Fruit fly (Drosophila melanogaster) whole organism, embryonic: Measurements from ENCODE around the gene Hr78.

ENCODE experiments used
- Atf6 ChIP-seq: fragments of 200-800 bp; sonication (Bioruptor generic); IDR thresholded peaks from 2 replicates; pipeline ENCODE4 v1.3.6; 2022; ENCODE audit warnings: missing biosample characterization, missing genetic modification characterization
- Bdp1 ChIP-seq: fragments of 200-800 bp; sonication (Bioruptor generic); optimal IDR thresholded peaks from 3 replicates; lab custom pipeline; 2016; ENCODE audit warnings: missing biosample characterization, missing genetic modification characterization
- Bgb ChIP-seq: fragments of 200-800 bp; sonication (Bioruptor generic); IDR thresholded peaks from 2 replicates; pipeline ENCODE4 v1.3.6; 2022; ENCODE audit warnings: missing biosample characterization, missing genetic modification characterization; ENCODE audit not compliant: partially characterized antibody
- CG10321 ChIP-seq: fragments of 200-800 bp; sonication (Bioruptor generic); IDR thresholded peaks from 2 replicates; pipeline ENCODE4 v1.3.6; 2022; ENCODE audit warnings: missing biosample characterization, missing genetic modification characterization
- CG12219 ChIP-seq: fragments of 200-800 bp; sonication (Bioruptor generic); optimal IDR thresholded peaks from 3 replicates; lab custom pipeline; 2018; ENCODE audit warnings: missing biosample characterization, mild to moderate bottlenecking, missing genetic modification characterization
- CG13424 ChIP-seq: fragments of 200-800 bp; sonication (Bioruptor generic); optimal IDR thresholded peaks from 2 replicates; lab custom pipeline; 2019; ENCODE audit warnings: missing biosample characterization, mild to moderate bottlenecking, missing genetic modification characterization, moderate library complexity
- CG17912 ChIP-seq: fragments of 200-800 bp; sonication (Bioruptor generic); optimal IDR thresholded peaks from 2 replicates; lab custom pipeline; 2018; ENCODE audit warnings: missing biosample characterization, mild to moderate bottlenecking, missing genetic modification characterization
- CG18262 ChIP-seq: fragments of 200-800 bp; optimal IDR thresholded peaks from 3 replicates; lab custom pipeline; 2019; ENCODE audit warnings: missing biosample characterization, mild to moderate bottlenecking, missing genetic modification characterization, moderate library complexity
- CG34224 ChIP-seq: fragments of 200-800 bp; sonication (Bioruptor generic); IDR thresholded peaks from 3 replicates; pipeline ENCODE4 v1.3.6; 2022; ENCODE audit warnings: missing biosample characterization, missing genetic modification characterization; ENCODE audit not compliant: partially characterized antibody
- CG34422 ChIP-seq: fragments of 200-800 bp; sonication (Bioruptor generic); IDR thresholded peaks from 3 replicates; pipeline ENCODE4 v1.3.6; 2022; ENCODE audit warnings: missing biosample characterization, missing genetic modification characterization
- CG3847 ChIP-seq: fragments of 200-800 bp; sonication (Bioruptor generic); IDR thresholded peaks from 2 replicates; pipeline ENCODE4 v1.3.6; 2022; ENCODE audit warnings: missing biosample characterization, missing genetic modification characterization
- CG3995 ChIP-seq: fragments of 200-800 bp; sonication (Bioruptor generic); optimal IDR thresholded peaks from 3 replicates; lab custom pipeline; 2016; ENCODE audit warnings: missing biosample characterization, missing genetic modification characterization
- CG42726 ChIP-seq: fragments of 200-800 bp; sonication (Bioruptor generic); IDR thresholded peaks from 2 replicates; pipeline ENCODE4 v1.3.6; 2022; ENCODE audit warnings: missing biosample characterization, missing genetic modification characterization; ENCODE audit not compliant: partially characterized antibody
- CG5180 ChIP-seq: fragments of 200-800 bp; sonication (Bioruptor generic); optimal IDR thresholded peaks from 3 replicates; lab custom pipeline; 2017; ENCODE audit warnings: missing biosample characterization, missing genetic modification characterization, mild to moderate bottlenecking, moderate library complexity, missing genetic modification reagents
- CG6272 ChIP-seq: fragments of 200-800 bp; sonication (Bioruptor generic); IDR thresholded peaks from 2 replicates; pipeline ENCODE4 v1.3.6; 2022; ENCODE audit warnings: missing biosample characterization, missing genetic modification characterization
- CG6854 ChIP-seq: fragments of 200-800 bp; sonication (Bioruptor generic); optimal IDR thresholded peaks from 3 replicates; lab custom pipeline; 2017; ENCODE audit warnings: missing biosample characterization, mild to moderate bottlenecking, missing genetic modification characterization
- CG7839 ChIP-seq: fragments of 200-800 bp; sonication (Bioruptor generic); optimal IDR thresholded peaks from 3 replicates; lab custom pipeline; 2018; ENCODE audit warnings: missing biosample characterization, mild to moderate bottlenecking, missing genetic modification characterization, moderate library complexity
- CG8281 ChIP-seq: fragments of 200-800 bp; sonication (Bioruptor generic); optimal IDR thresholded peaks from 2 replicates; lab custom pipeline; 2018; ENCODE audit warnings: missing biosample characterization, mild to moderate bottlenecking, missing genetic modification characterization, moderate library complexity
- CG8359 ChIP-seq: fragments of 200-800 bp; sonication (Bioruptor generic); optimal IDR thresholded peaks from 2 replicates; lab custom pipeline; 2017; ENCODE audit warnings: missing biosample characterization, mild to moderate bottlenecking, missing genetic modification characterization, borderline replicate concordance
- CG8924 ChIP-seq: fragments of 200-800 bp; optimal IDR thresholded peaks from 3 replicates; lab custom pipeline; 2019; ENCODE audit warnings: missing biosample characterization, mild to moderate bottlenecking, missing genetic modification characterization, moderate library complexity
- CG9797 ChIP-seq: fragments of 200-800 bp; sonication (Bioruptor generic); optimal IDR thresholded peaks from 3 replicates; lab custom pipeline; 2018; ENCODE audit warnings: missing biosample characterization, mild to moderate bottlenecking, missing genetic modification characterization
- CG9817 ChIP-seq: fragments of 200-800 bp; sonication (Bioruptor generic); optimal IDR thresholded peaks from 2 replicates; lab custom pipeline; 2018; ENCODE audit warnings: missing biosample characterization, mild to moderate bottlenecking, missing genetic modification characterization, moderate library complexity
- CG9876 ChIP-seq: fragments of 200-800 bp; sonication (Bioruptor generic); optimal IDR thresholded peaks from 2 replicates; lab custom pipeline; 2016; ENCODE audit warnings: missing biosample characterization, missing genetic modification characterization
- Dip3 ChIP-seq: fragments of 200-800 bp; sonication (Bioruptor generic); optimal IDR thresholded peaks from 3 replicates; lab custom pipeline; 2016; ENCODE audit warnings: missing biosample characterization, missing genetic modification characterization
- Fer1 ChIP-seq: fragments of 200-800 bp; sonication (Bioruptor generic); optimal IDR thresholded peaks from 2 replicates; lab custom pipeline; 2017; ENCODE audit warnings: missing biosample characterization, mild to moderate bottlenecking, missing genetic modification characterization
- H15 ChIP-seq: fragments of 200-800 bp; sonication (Bioruptor generic); IDR thresholded peaks from 3 replicates; pipeline ENCODE4 v1.3.6; 2022; ENCODE audit warnings: missing biosample characterization, missing genetic modification characterization
- HLHmδ ChIP-seq: fragments of 200-800 bp; sonication (Bioruptor generic); optimal IDR thresholded peaks from 2 replicates; lab custom pipeline; 2018; ENCODE audit warnings: missing biosample characterization, mild to moderate bottlenecking, missing genetic modification characterization, moderate library complexity
- Hmx ChIP-seq: fragments of 200-800 bp; sonication (Bioruptor generic); optimal IDR thresholded peaks from 2 replicates; lab custom pipeline; 2016; ENCODE audit warnings: missing biosample characterization, missing genetic modification characterization
- Sox102F ChIP-seq: fragments of 200-800 bp; sonication (Bioruptor generic); optimal IDR thresholded peaks from 2 replicates; lab custom pipeline; 2018; ENCODE audit warnings: missing biosample characterization, mild to moderate bottlenecking, missing genetic modification characterization, moderate library complexity
- Ssrp ChIP-seq: fragments of 200-800 bp; sonication (Bioruptor generic); optimal IDR thresholded peaks from 2 replicates; lab custom pipeline; 2018; ENCODE audit warnings: missing biosample characterization, mild to moderate bottlenecking, missing genetic modification characterization, moderate library complexity
- Tbp ChIP-seq: fragments of >200 bp; optimal IDR thresholded peaks from 2 replicates; lab custom pipeline; 2018; ENCODE audit warnings: missing biosample characterization, missing genetic modification characterization
- ab ChIP-seq: fragments of 200-800 bp; sonication (Bioruptor generic); optimal IDR thresholded peaks from 2 replicates; lab custom pipeline; 2016; ENCODE audit warnings: missing biosample characterization, missing genetic modification characterization
- bowl ChIP-seq: fragments of 200-800 bp; sonication (Bioruptor generic); IDR thresholded peaks from 2 replicates; pipeline ENCODE4 v1.3.6; 2022; ENCODE audit warnings: missing biosample characterization, missing genetic modification characterization
- cato ChIP-seq: fragments of 200-800 bp; sonication (Bioruptor generic); optimal IDR thresholded peaks from 2 replicates; lab custom pipeline; 2016; ENCODE audit warnings: missing biosample characterization, missing genetic modification characterization, borderline replicate concordance
- crol ChIP-seq: fragments of 200-800 bp; sonication (Bioruptor generic); IDR thresholded peaks from 2 replicates; pipeline ENCODE4 v1.3.6; 2022; ENCODE audit warnings: missing biosample characterization, missing genetic modification characterization
- eve ChIP-seq, 2 experiments: fragments of >200 bp; optimal IDR thresholded peaks; 2 replicates each; lab custom pipeline; 2017; ENCODE audit warnings: missing biosample characterization in 2 of 2, missing genetic modification characterization in 2 of 2
- fd3F ChIP-seq: fragments of 200-800 bp; sonication (Bioruptor generic); optimal IDR thresholded peaks from 2 replicates; lab custom pipeline; 2018; ENCODE audit warnings: missing biosample characterization, mild to moderate bottlenecking, missing genetic modification characterization, moderate library complexity
- hth ChIP-seq: fragments of >200 bp; optimal IDR thresholded peaks from 2 replicates; lab custom pipeline; 2017; ENCODE audit warnings: inconsistent platforms
- jigr1 ChIP-seq: fragments of 200-800 bp; sonication (Bioruptor generic); IDR thresholded peaks from 3 replicates; pipeline ENCODE4 v1.3.6; 2022; ENCODE audit warnings: missing biosample characterization, missing genetic modification characterization
- kah ChIP-seq: fragments of 200-800 bp; sonication (Bioruptor generic); optimal IDR thresholded peaks from 2 replicates; lab custom pipeline; 2018; ENCODE audit warnings: missing biosample characterization, mild to moderate bottlenecking, missing genetic modification characterization
- klu ChIP-seq: fragments of 200-800 bp; sonication (Bioruptor generic); IDR thresholded peaks from 2 replicates; pipeline ENCODE4 v1.3.6; 2022; ENCODE audit warnings: missing biosample characterization, missing genetic modification characterization
- knrl ChIP-seq: fragments of 200-800 bp; sonication (Bioruptor generic); IDR thresholded peaks from 3 replicates; pipeline ENCODE4 v1.3.6; 2022; ENCODE audit warnings: missing biosample characterization, missing genetic modification characterization; ENCODE audit not compliant: partially characterized antibody
- oc ChIP-seq: fragments of 200-800 bp; sonication (Bioruptor generic); optimal IDR thresholded peaks from 2 replicates; lab custom pipeline; 2018; ENCODE audit warnings: missing biosample characterization, mild to moderate bottlenecking, missing genetic modification characterization, moderate library complexity
- prd ChIP-seq, 3 experiments: fragments of >200 bp in 2 of 3; fragments of 200-800 bp in 1 of 3; sonication (Bioruptor generic) in 1 of 3; optimal IDR thresholded peaks in 2 of 3; IDR thresholded peaks in 1 of 3; 2 replicates in 2 of 3; 3 replicates in 1 of 3; pipeline versions ENCODE4 v1.3.6 to Lab custom; 2017 to 2022; ENCODE audit warnings: missing biosample characterization in 1 of 3, missing genetic modification characterization in 1 of 3
- sens-2 ChIP-seq: fragments of 200-800 bp; sonication (Bioruptor generic); IDR thresholded peaks from 2 replicates; pipeline ENCODE4 v1.3.6; 2022; ENCODE audit warnings: missing biosample characterization, missing genetic modification characterization
- sr ChIP-seq: fragments of 200-800 bp; sonication (Bioruptor generic); IDR thresholded peaks from 3 replicates; pipeline ENCODE4 v1.3.6; 2022; ENCODE audit warnings: missing biosample characterization, missing genetic modification characterization
- tap ChIP-seq: fragments of 200-800 bp; optimal IDR thresholded peaks from 3 replicates; lab custom pipeline; 2019; ENCODE audit warnings: missing biosample characterization, mild to moderate bottlenecking, missing genetic modification characterization, moderate library complexity
- vfl ChIP-seq: fragments of 200-800 bp; sonication (Bioruptor generic); optimal IDR thresholded peaks from 2 replicates; lab custom pipeline; 2016; ENCODE audit warnings: missing biosample characterization, missing genetic modification characterization
- wdn ChIP-seq: fragments of 200-800 bp; sonication (Bioruptor generic); IDR thresholded peaks from 2 replicates; pipeline ENCODE4 v1.3.6; 2022; ENCODE audit warnings: missing biosample characterization, missing genetic modification characterization
- zen2 ChIP-seq: fragments of 200-800 bp; sonication (Bioruptor generic); IDR thresholded peaks from 3 replicates; pipeline ENCODE4 v1.3.6; 2022; ENCODE audit warnings: missing biosample characterization, missing genetic modification characterization; ENCODE audit not compliant: partially characterized antibody
- zf30C ChIP-seq: fragments of 200-800 bp; sonication (Bioruptor generic); optimal IDR thresholded peaks from 3 replicates; lab custom pipeline; 2018; ENCODE audit warnings: missing biosample characterization, mild to moderate bottlenecking, missing genetic modification characterization

Gene Hr78

dm6 chr3L:21479636-21480035, 17.7 kb downstream of the Hr78 start (continued):
- no peak for TF ChIP-seq eve (GFP tag; optimal IDR thresholded peaks at IDR 0.05; lab: Kevin White, UChicago)
- peak; percentile 41 for TF ChIP-seq kah (GFP tag; lab: Kevin White, UChicago)
- TF ChIP-seq crol (GFP tag; lab: Robert Waterston, UW) = peak; percentile 72
- TF ChIP-seq CG6854 (GFP tag; lab: Kevin White, UChicago) = no peak
- no peak for TF ChIP-seq hth (lab: Kevin White, UChicago)
- no peak for TF ChIP-seq CG7839 (tag; lab: Kevin White, UChicago)
- TF ChIP-seq CG18262 (tag; lab: Kevin White, UChicago) = peak; percentile 19
- TF ChIP-seq CG34224 (GFP tag; lab: Robert Waterston, UW) = 0 out of 3 replicates have a peak, but pooled peaks have one; percentile 28
- TF ChIP-seq sr (GFP tag; lab: Robert Waterston, UW) = peak; percentile 71
- no peak for TF ChIP-seq knrl (GFP tag; lab: Robert Waterston, UW)
- TF ChIP-seq prd (optimal IDR thresholded peaks at IDR 0.05; lab: Kevin White, UChicago) = no peak
- peak; percentile 32; the same call in 1 of the 3 replicates for TF ChIP-seq prd (GFP tag; IDR thresholded peaks at IDR 0.05; lab: Robert Waterston, UW)
- no peak for TF ChIP-seq CG34422 (GFP tag; lab: Robert Waterston, UW)
- no peak for TF ChIP-seq Ssrp (tag; lab: Kevin White, UChicago)
- no peak for TF ChIP-seq Sox102F (GFP tag; lab: Kevin White, UChicago)
- no peak for TF ChIP-seq CG9876 (GFP tag; lab: Kevin White, UChicago)
- no peak for TF ChIP-seq jigr1 (GFP tag; lab: Robert Waterston, UW)
- TF ChIP-seq CG42726 (GFP tag; lab: Robert Waterston, UW) = 0 out of 2 replicates have a peak, but pooled peaks have one; percentile 6
- no peak for TF ChIP-seq CG3847 (GFP tag; lab: Robert Waterston, UW)
- TF ChIP-seq CG6272 (GFP tag; lab: Robert Waterston, UW) = no peak
- no peak for TF ChIP-seq H15 (GFP tag; lab: Robert Waterston, UW)
- peak; percentile 16 for TF ChIP-seq CG8924 (tag; lab: Kevin White, UChicago)
- TF ChIP-seq Atf6 (GFP tag; lab: Robert Waterston, UW) = peak; percentile 11; the same call in 1 of the 2 replicates
- no peak for TF ChIP-seq zen2 (GFP tag; lab: Robert Waterston, UW)
- no peak for TF ChIP-seq ab (GFP tag; lab: Kevin White, UChicago)
- TF ChIP-seq CG8359 (GFP tag; lab: Kevin White, UChicago) = no peak
- TF ChIP-seq vfl (GFP tag; lab: Kevin White, UChicago) = no peak
- TF ChIP-seq Fer1 (GFP tag; lab: Kevin White, UChicago) = no peak
- TF ChIP-seq CG17912 (GFP tag; lab: Kevin White, UChicago) = peak; percentile 26
- TF ChIP-seq Tbp (GFP tag; lab: Kevin White, UChicago) = no peak
- no peak for TF ChIP-seq CG9817 (tag; lab: Kevin White, UChicago)
- TF ChIP-seq CG12219 (GFP tag; lab: Kevin White, UChicago) = peak; percentile 44
- TF ChIP-seq CG5180 (GFP tag; lab: Kevin White, UChicago) = peak; percentile 48
- no peak for TF ChIP-seq CG9797 (GFP tag; lab: Kevin White, UChicago)
- no peak for TF ChIP-seq Dip3 (GFP tag; lab: Kevin White, UChicago)
- no peak for TF ChIP-seq cato (GFP tag; lab: Kevin White, UChicago)
- TF ChIP-seq fd3F (GFP tag; lab: Kevin White, UChicago) = no peak
- peak; percentile 83 for TF ChIP-seq zf30C (GFP tag; lab: Kevin White, UChicago)
- no peak for TF ChIP-seq bowl
- TF ChIP-seq CG3995 = no peak
- TF ChIP-seq klu (GFP tag; lab: Robert Waterston, UW) = no peak
- no peak for TF ChIP-seq Bgb (GFP tag; lab: Robert Waterston, UW)
- TF ChIP-seq CG8281 = no peak
- no peak for TF ChIP-seq CG13424 (tag; lab: Kevin White, UChicago)
- no peak for TF ChIP-seq Hmx
- TF ChIP-seq wdn (GFP tag; lab: Robert Waterston, UW) = no peak
- TF ChIP-seq CG10321 (GFP tag; lab: Robert Waterston, UW) = peak; percentile 92
- TF ChIP-seq oc = peak; percentile 55
- TF ChIP-seq HLHmδ (GFP tag; lab: Kevin White, UChicago) = peak; percentile 76
- no peak for TF ChIP-seq Bdp1 (GFP tag; lab: Kevin White, UChicago)
- TF ChIP-seq tap (tag; lab: Kevin White, UChicago) = no peak
- TF ChIP-seq sens-2 = no peak
